Fruit fly (Drosophila melanogaster): ENCODE measurements around the gene mbc.

- TF ChIP-seq CG1620 (GFP tag; optimal IDR thresholded peaks at IDR 0.05) = no peak
- no peak for TF ChIP-seq Mnt (GFP tag; optimal IDR thresholded peaks at IDR 0.05)
- TF ChIP-seq bab1 (GFP tag; optimal IDR thresholded peaks at IDR 0.05) = no peak
- TF ChIP-seq CG7045 (GFP tag; optimal IDR thresholded peaks at IDR 0.05) = no peak
- no peak for TF ChIP-seq Clk (GFP tag; optimal IDR thresholded peaks at IDR 0.05)
- no peak for TF ChIP-seq tj (GFP tag; optimal IDR thresholded peaks at IDR 0.05)
- TF ChIP-seq kay (GFP tag; ENCODE audit: borderline replicate concordance) = no peak
- no peak for TF ChIP-seq CG14711 (tag; optimal IDR thresholded peaks at IDR 0.05)
- no peak for TF ChIP-seq cnc (optimal IDR thresholded peaks at IDR 0.05)
- TF ChIP-seq ovo (GFP tag; optimal IDR thresholded peaks at IDR 0.05) = no peak
- TF ChIP-seq cic (GFP tag; optimal IDR thresholded peaks at IDR 0.05) = no peak
- TF ChIP-seq toe (GFP tag; optimal IDR thresholded peaks at IDR 0.05) = no peak
- no peak for TF ChIP-seq Crg-1 (GFP tag; optimal IDR thresholded peaks at IDR 0.05)
- TF ChIP-seq CG11617 (GFP tag; optimal IDR thresholded peaks at IDR 0.05) = no peak
Observed at dm6 chr3R:23747446-23747845, 34.1 kb upstream of the mbc start.
